Worm (Caenorhabditis elegans) whole organism, young adult: ENCODE measurements around the gene Y7A5A.3.

Experiments
- D2030.7 ChIP-seq: fragments of 200-800 bp; sonication (Bioruptor generic); IDR thresholded peaks from 2 replicates; pipeline ENCODE4 v1.3.6; 2022; ENCODE audit warnings: missing genetic modification reagents, missing genetic modification characterization, missing compliant biosample characterization
- F37B4.10 ChIP-seq: fragments of 200-800 bp; sonication (Bioruptor generic); IDR thresholded peaks from 2 replicates; pipeline ENCODE4 v1.3.6; 2022; ENCODE audit warnings: missing genetic modification characterization, missing compliant biosample characterization
- F49E8.2 ChIP-seq: sonication (generic microtip); optimal IDR thresholded peaks from 3 replicates; lab custom pipeline; 2017; ENCODE audit warnings: missing genetic modification characterization, mild to moderate bottlenecking, missing compliant biosample characterization, antibody characterized with exemption, moderate library complexity; ENCODE audit not compliant: insufficient read depth
- Y53G8AR.9 ChIP-seq: fragments of 200-800 bp; sonication (Bioruptor generic); conservative IDR thresholded peaks from 2 replicates; pipeline ENCODE4 v1.3.6; 2022; ENCODE audit warnings: missing genetic modification reagents, missing genetic modification characterization, missing compliant biosample characterization
- Y95B8A.8 ChIP-seq: fragments of 200-800 bp; sonication (Bioruptor generic); IDR thresholded peaks from 2 replicates; pipeline ENCODE4 v1.3.6; 2022; ENCODE audit warnings: missing genetic modification reagents, missing genetic modification characterization, missing compliant biosample characterization
- ZK185.1 ChIP-seq: sonication (generic microtip); optimal IDR thresholded peaks from 2 replicates; lab custom pipeline; 2016; ENCODE audit warnings: mild to moderate bottlenecking, missing genetic modification characterization, missing compliant biosample characterization; ENCODE audit not compliant: poor library complexity, severe bottlenecking
- akir-1 ChIP-seq: fragments of 200-800 bp; sonication (Bioruptor generic); optimal IDR thresholded peaks from 2 replicates; lab custom pipeline; 2018; ENCODE audit warnings: mild to moderate bottlenecking, missing genetic modification characterization, moderate library complexity, missing compliant biosample characterization
- ama-1 ChIP-seq, 3 experiments: fragments of 150-350 bp in 1 of 3; sonication (generic microtip) in 2 of 3; optimal IDR thresholded peaks; 2 replicates each; lab custom pipeline; 2014 to 2018; ENCODE audit warnings: missing biosample characterization in 2 of 3, missing genetic modification characterization in 2 of 3, missing genetic modification reagents in 2 of 3
- aptf-2 ChIP-seq: fragments of 200-800 bp; sonication (Bioruptor generic); conservative IDR thresholded peaks from 2 replicates; pipeline ENCODE4 v1.3.6; 2022; ENCODE audit warnings: missing genetic modification reagents, missing genetic modification characterization, missing compliant biosample characterization
- atf-7 ChIP-seq: sonication (generic microtip); optimal IDR thresholded peaks from 2 replicates; lab custom pipeline; 2017; ENCODE audit warnings: mild to moderate bottlenecking, missing genetic modification characterization, missing compliant biosample characterization
- athp-1 ChIP-seq: sonication (generic microtip); optimal IDR thresholded peaks from 2 replicates; lab custom pipeline; 2017; ENCODE audit warnings: mild to moderate bottlenecking, missing genetic modification characterization, missing compliant biosample characterization
- attf-6 ChIP-seq: fragments of 200-800 bp; sonication (Bioruptor generic); IDR thresholded peaks from 2 replicates; pipeline ENCODE4 v1.3.6; 2022; ENCODE audit warnings: missing genetic modification reagents, missing genetic modification characterization, missing compliant biosample characterization
- bed-2 ChIP-seq: fragments of 200-800 bp; sonication (Bioruptor generic); IDR thresholded peaks from 2 replicates; pipeline ENCODE4 v1.3.6; 2022; ENCODE audit warnings: missing genetic modification reagents, missing genetic modification characterization, missing compliant biosample characterization
- ccch-3 ChIP-seq: fragments of 200-800 bp; sonication (Bioruptor generic); optimal IDR thresholded peaks from 2 replicates; lab custom pipeline; 2018; ENCODE audit warnings: mild to moderate bottlenecking, missing genetic modification characterization, missing compliant biosample characterization
- cebp-1 ChIP-seq, 2 experiments: fragments of 200-800 bp in 1 of 2; sonication (Bioruptor generic) in 1 of 2; sonication (generic microtip) in 1 of 2; IDR thresholded peaks in 1 of 2; optimal IDR thresholded peaks in 1 of 2; 2 replicates each; pipeline versions ENCODE4 v1.3.6 to Lab custom; 2017 to 2022; ENCODE audit warnings: missing compliant biosample characterization in 2 of 2, missing genetic modification characterization in 2 of 2, mild to moderate bottlenecking in 1 of 2, missing genetic modification reagents in 1 of 2, moderate library complexity in 1 of 2
- ceh-100 ChIP-seq: fragments of 200-800 bp; sonication (Bioruptor generic); IDR thresholded peaks from 2 replicates; pipeline ENCODE4 v1.3.6; 2022; ENCODE audit warnings: missing genetic modification reagents, missing genetic modification characterization, missing compliant biosample characterization
- ceh-58 ChIP-seq: fragments of 200-800 bp; sonication (Bioruptor generic); IDR thresholded peaks from 2 replicates; pipeline ENCODE4 v1.3.6; 2022; ENCODE audit warnings: missing genetic modification characterization, missing compliant biosample characterization
- egl-18 ChIP-seq: fragments of 200-800 bp; sonication (Bioruptor generic); IDR thresholded peaks from 2 replicates; pipeline ENCODE4 v1.3.6; 2022; ENCODE audit warnings: missing genetic modification reagents, missing genetic modification characterization, missing compliant biosample characterization
- ekl-4 ChIP-seq: fragments of 200-800 bp; sonication (Bioruptor generic); IDR thresholded peaks from 2 replicates; pipeline ENCODE4 v1.3.6; 2022; ENCODE audit warnings: missing genetic modification reagents, missing genetic modification characterization, missing compliant biosample characterization
- fkh-3 ChIP-seq: sonication (generic microtip); optimal IDR thresholded peaks from 2 replicates; lab custom pipeline; 2016; ENCODE audit warnings: mild to moderate bottlenecking, missing genetic modification characterization, missing compliant biosample characterization
- hlh-12 ChIP-seq: sonication (generic microtip); optimal IDR thresholded peaks from 2 replicates; lab custom pipeline; 2016; ENCODE audit warnings: missing genetic modification characterization, missing compliant biosample characterization
- hmg-1.2 ChIP-seq: fragments of 200-800 bp; sonication (Bioruptor generic); IDR thresholded peaks from 2 replicates; pipeline ENCODE4 v1.3.6; 2022; ENCODE audit warnings: missing genetic modification reagents, missing genetic modification characterization, missing compliant biosample characterization
- hrde-1 ChIP-seq: sonication (generic microtip); optimal IDR thresholded peaks from 2 replicates; lab custom pipeline; 2016; ENCODE audit warnings: missing genetic modification characterization, mild to moderate bottlenecking, missing compliant biosample characterization, moderate library complexity, missing genotype, missing genetic modification reagents, borderline replicate concordance
- let-526 ChIP-seq: fragments of 200-800 bp; sonication (Bioruptor generic); IDR thresholded peaks from 2 replicates; pipeline ENCODE4 v1.3.6; 2022; ENCODE audit warnings: missing genetic modification reagents, missing genetic modification characterization, missing compliant biosample characterization
- lin-26 ChIP-seq: fragments of 200-800 bp; sonication (Bioruptor generic); IDR thresholded peaks from 2 replicates; pipeline ENCODE4 v1.3.6; 2022; ENCODE audit warnings: missing genetic modification reagents, missing genetic modification characterization, missing compliant biosample characterization
- lin-54 ChIP-seq: fragments of 200-800 bp; sonication (Bioruptor generic); optimal IDR thresholded peaks from 2 replicates; lab custom pipeline; 2018; ENCODE audit warnings: mild to moderate bottlenecking, missing genetic modification characterization, missing compliant biosample characterization
- lir-1 ChIP-seq: fragments of 200-800 bp; sonication (Bioruptor generic); conservative IDR thresholded peaks from 2 replicates; pipeline ENCODE4 v1.3.6; 2022; ENCODE audit warnings: missing genetic modification reagents, missing genetic modification characterization, missing compliant biosample characterization
- lsl-1 ChIP-seq: fragments of 200-800 bp; sonication (Bioruptor generic); optimal IDR thresholded peaks from 2 replicates; lab custom pipeline; 2018; ENCODE audit warnings: mild to moderate bottlenecking, missing genetic modification characterization, moderate library complexity, missing compliant biosample characterization
- madf-10 ChIP-seq: sonication (generic microtip); optimal IDR thresholded peaks from 2 replicates; lab custom pipeline; 2016; ENCODE audit warnings: mild to moderate bottlenecking, missing genetic modification characterization, missing compliant biosample characterization
- madf-6 ChIP-seq: fragments of 200-800 bp; sonication (Bioruptor generic); IDR thresholded peaks from 2 replicates; pipeline ENCODE4 v1.3.6; 2022; ENCODE audit warnings: missing genetic modification reagents, missing genetic modification characterization, missing compliant biosample characterization
- mel-28 ChIP-seq: sonication (generic microtip); optimal IDR thresholded peaks from 2 replicates; lab custom pipeline; 2016; ENCODE audit warnings: borderline replicate concordance, mild to moderate bottlenecking, missing genetic modification characterization, missing compliant biosample characterization
- mxl-1 ChIP-seq: sonication (generic microtip); optimal IDR thresholded peaks from 2 replicates; lab custom pipeline; 2016; ENCODE audit warnings: missing genetic modification characterization, missing compliant biosample characterization
- nfya-2 ChIP-seq: fragments of 200-800 bp; sonication (Bioruptor generic); IDR thresholded peaks from 2 replicates; pipeline ENCODE4 v1.3.6; 2022; ENCODE audit warnings: missing genetic modification reagents, missing genetic modification characterization, missing compliant biosample characterization
- nfyb-1 ChIP-seq: fragments of 200-800 bp; sonication (Bioruptor generic); IDR thresholded peaks from 2 replicates; pipeline ENCODE4 v1.3.6; 2022; ENCODE audit warnings: missing genetic modification reagents, missing genetic modification characterization, missing compliant biosample characterization
- nhr-120 ChIP-seq: fragments of 200-800 bp; sonication (Bioruptor generic); IDR thresholded peaks from 2 replicates; pipeline ENCODE4 v1.3.6; 2022; ENCODE audit warnings: missing genetic modification characterization, missing compliant biosample characterization
- pha-4 ChIP-seq: fragments of 150-350 bp; sonication (generic microtip); optimal IDR thresholded peaks from 2 replicates; lab custom pipeline; 2014; ENCODE audit warnings: missing biosample characterization, missing genetic modification reagents, missing genetic modification characterization
- rcor-1 ChIP-seq: fragments of 200-800 bp; sonication (Bioruptor generic); IDR thresholded peaks from 2 replicates; pipeline ENCODE4 v1.3.6; 2022; ENCODE audit warnings: missing genetic modification reagents, missing genetic modification characterization, missing compliant biosample characterization
- rec-8 ChIP-seq, 2 experiments: sonication (generic microtip); optimal IDR thresholded peaks; 2 replicates each; lab custom pipeline; 2016; ENCODE audit warnings: mild to moderate bottlenecking in 2 of 2, missing genetic modification characterization in 2 of 2, missing genetic modification reagents in 2 of 2, missing genotype in 2 of 2, missing biosample characterization in 1 of 2, missing compliant biosample characterization in 1 of 2, moderate library complexity in 1 of 2
- snpc-3.4 ChIP-seq: sonication (generic microtip); optimal IDR thresholded peaks from 2 replicates; lab custom pipeline; 2017; ENCODE audit warnings: missing genetic modification characterization, mild to moderate bottlenecking, missing compliant biosample characterization, antibody characterized with exemption, moderate library complexity, missing genotype, missing genetic modification reagents
- snpc-4 ChIP-seq, 5 experiments: fragments of 150-350 bp in 1 of 5; sonication (generic microtip) in 4 of 5; optimal IDR thresholded peaks; 2 replicates each; lab custom pipeline; 2014 to 2018; ENCODE audit warnings: missing genetic modification characterization in 5 of 5, missing biosample characterization in 3 of 5, antibody characterized with exemption in 2 of 5, mild to moderate bottlenecking in 2 of 5, missing compliant biosample characterization in 2 of 5, missing genotype in 2 of 5, moderate library complexity in 2 of 5, missing genetic modification reagents in 1 of 5
- sptf-2 ChIP-seq: fragments of 200-800 bp; sonication (Bioruptor generic); optimal IDR thresholded peaks from 2 replicates; lab custom pipeline; 2018; ENCODE audit warnings: mild to moderate bottlenecking, missing genetic modification characterization, missing compliant biosample characterization
- tbp1 ChIP-seq: fragments of 200-800 bp; sonication (Bioruptor generic); optimal IDR thresholded peaks from 2 replicates; lab custom pipeline; 2018; ENCODE audit warnings: mild to moderate bottlenecking, missing genetic modification characterization, missing compliant biosample characterization
- unc-130 ChIP-seq: sonication (generic microtip); optimal IDR thresholded peaks from 2 replicates; lab custom pipeline; 2016; ENCODE audit warnings: missing genetic modification reagents, missing genetic modification characterization, missing compliant biosample characterization
- unc-62 ChIP-seq: fragments of 150-350 bp; optimal IDR thresholded peaks from 2 replicates; lab custom pipeline; 2014; ENCODE audit warnings: missing biosample characterization, missing genetic modification reagents, missing genetic modification characterization
- ztf-22 ChIP-seq: fragments of 200-800 bp; sonication (Bioruptor generic); optimal IDR thresholded peaks from 2 replicates; lab custom pipeline; 2018; ENCODE audit warnings: mild to moderate bottlenecking, missing genetic modification characterization, moderate library complexity, missing compliant biosample characterization
- ztf-3 ChIP-seq: fragments of 200-800 bp; sonication (Bioruptor generic); optimal IDR thresholded peaks from 2 replicates; lab custom pipeline; 2018; ENCODE audit warnings: mild to moderate bottlenecking, missing genetic modification characterization, missing compliant biosample characterization
- ztf-6 ChIP-seq: fragments of 200-800 bp; sonication (Bioruptor generic); IDR thresholded peaks from 2 replicates; pipeline ENCODE4 v1.3.6; 2022; ENCODE audit warnings: missing genetic modification reagents, missing genetic modification characterization, missing compliant biosample characterization

Y7A5A.3 gene

DNA sequence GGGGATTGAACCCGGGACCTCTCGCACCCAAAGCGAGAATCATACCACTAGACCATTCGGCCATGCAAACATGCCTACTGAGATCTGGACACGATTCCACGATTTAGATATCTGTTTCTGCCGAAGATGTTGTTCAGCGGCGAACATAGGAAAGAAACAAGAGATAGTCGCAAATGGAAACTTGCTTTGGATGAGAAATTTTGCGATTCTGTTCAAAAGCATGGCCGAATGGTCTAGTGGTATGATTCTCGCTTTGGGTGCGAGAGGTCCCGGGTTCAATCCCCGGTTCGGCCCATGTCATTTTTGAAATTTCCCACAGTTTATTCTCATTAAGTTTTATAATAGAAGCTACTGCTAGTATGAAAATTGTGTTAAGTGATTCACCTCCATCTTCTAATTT lies 12.2 kb upstream of the Y7A5A.3 start:
- no peak for TF ChIP-seq rec-8 (tag; optimal IDR thresholded peaks at IDR 0.05; lab: Kevin White, UChicago)
- no peak for TF ChIP-seq Y95B8A.8 (GFP tag; lab: Robert Waterston, UW)
- TF ChIP-seq rcor-1 (GFP tag; lab: Robert Waterston, UW) = no peak
- peak; percentile 70; the same call in 1 of the 2 replicates for TF ChIP-seq lin-26 (GFP tag; lab: Robert Waterston, UW)
- 0 out of 2 replicates have a peak, but pooled peaks have one; percentile 25 for TF ChIP-seq madf-6
- no peak for TF ChIP-seq ztf-22 (GFP tag; lab: Kevin White, UChicago)
- TF ChIP-seq ztf-3 (GFP tag; lab: Kevin White, UChicago) = no peak
- TF ChIP-seq hlh-12 (tag; lab: Kevin White, UChicago) = no peak
- no peak for TF ChIP-seq let-526 (GFP tag; lab: Robert Waterston, UW)
- no peak for TF ChIP-seq athp-1
- 0 out of 2 replicates have a peak, but pooled peaks have one; percentile 28 for TF ChIP-seq F37B4.10 (GFP tag; lab: Robert Waterston, UW)
- 0 out of 2 replicates have a peak, but pooled peaks have one; percentile 38 for TF ChIP-seq ekl-4 (GFP tag; lab: Robert Waterston, UW)
- TF ChIP-seq ceh-100 (GFP tag; lab: Robert Waterston, UW) = no peak
- TF ChIP-seq lir-1 = no peak
- no peak for TF ChIP-seq aptf-2 (GFP tag; lab: Robert Waterston, UW)
- TF ChIP-seq mel-28 (tag; lab: Kevin White, UChicago) = no peak
- TF ChIP-seq lin-54 (GFP tag; lab: Kevin White, UChicago) = no peak
- TF ChIP-seq ama-1 (optimal IDR thresholded peaks at IDR 0.05; lab: Kevin White, UChicago) = no peak
- no peak for TF ChIP-seq ama-1 (GFP tag; optimal IDR thresholded peaks at IDR 0.05; lab: Kevin White, UChicago)
- TF ChIP-seq akir-1 (GFP tag; lab: Kevin White, UChicago) = no peak
- no peak for TF ChIP-seq F49E8.2 (tag; lab: Kevin White, UChicago)
- no peak for TF ChIP-seq atf-7
- no peak for TF ChIP-seq ccch-3 (GFP tag; lab: Kevin White, UChicago)
- TF ChIP-seq pha-4 (tag; lab: Kevin White, UChicago) = no peak
- peak; percentile 49; the same call in 1 of the 2 replicates for TF ChIP-seq D2030.7 (GFP tag; lab: Robert Waterston, UW)
- TF ChIP-seq ceh-58 (GFP tag; lab: Robert Waterston, UW) = no peak
- TF ChIP-seq cebp-1 (GFP tag; IDR thresholded peaks at IDR 0.05; lab: Robert Waterston, UW) = 0 out of 2 replicates have a peak, but pooled peaks have one; percentile 27
- TF ChIP-seq cebp-1 (tag; optimal IDR thresholded peaks at IDR 0.05; lab: Kevin White, UChicago) = no peak
- no peak for TF ChIP-seq attf-6 (GFP tag; lab: Robert Waterston, UW)
- TF ChIP-seq bed-2 (GFP tag; lab: Robert Waterston, UW) = no peak
- no peak for TF ChIP-seq ZK185.1
- no peak for TF ChIP-seq egl-18 (GFP tag; lab: Robert Waterston, UW)
- TF ChIP-seq sptf-2 (GFP tag; lab: Kevin White, UChicago) = no peak
- TF ChIP-seq unc-62 (GFP tag; lab: Kevin White, UChicago) = no peak
- no peak for TF ChIP-seq Y53G8AR.9 (GFP tag; lab: Robert Waterston, UW)
- no peak for TF ChIP-seq madf-10
- TF ChIP-seq fkh-3 (tag; lab: Kevin White, UChicago) = no peak
- TF ChIP-seq snpc-3.4 (tag; lab: Kevin White, UChicago) = no peak
- no peak for TF ChIP-seq unc-130 (GFP tag; lab: Kevin White, UChicago)
- TF ChIP-seq tbp1 (GFP tag; lab: Kevin White, UChicago) = peak; percentile 86
- TF ChIP-seq lsl-1 (GFP tag; lab: Kevin White, UChicago) = no peak
- TF ChIP-seq hmg-1.2 (GFP tag; lab: Robert Waterston, UW) = peak; percentile 52
- TF ChIP-seq nhr-120 (GFP tag; lab: Robert Waterston, UW) = no peak
- TF ChIP-seq nfyb-1 (GFP tag; lab: Robert Waterston, UW) = no peak
- TF ChIP-seq snpc-4 (GFP tag; optimal IDR thresholded peaks at IDR 0.05; lab: Kevin White, UChicago) = peak; percentile 35
- TF ChIP-seq snpc-4 (tag; optimal IDR thresholded peaks at IDR 0.05; lab: Kevin White, UChicago) = peak in 1 of 4 experiments; percentile 70
- no peak for TF ChIP-seq hrde-1 (tag; lab: Kevin White, UChicago)
- TF ChIP-seq ztf-6 (GFP tag; lab: Robert Waterston, UW) = no peak
- TF ChIP-seq mxl-1 (tag; lab: Kevin White, UChicago) = no peak
- no peak for TF ChIP-seq nfya-2 (GFP tag; lab: Robert Waterston, UW)
